Fruit fly (Drosophila melanogaster): Measurements from ENCODE around the gene CalpC.

The CalpC gene

dm6 chrX:16279340-16279941 is 46.1 kb upstream of the CalpC start (continued):
- TF ChIP-seq insv (GFP tag; optimal IDR thresholded peaks at IDR 0.05): no peak
- TF ChIP-seq shn (GFP tag; optimal IDR thresholded peaks at IDR 0.05): peak; percentile 73
- peak; percentile 44 for TF ChIP-seq kah (GFP tag; optimal IDR thresholded peaks at IDR 0.05)
- TF ChIP-seq MESR4 (GFP tag; optimal IDR thresholded peaks at IDR 0.05): no peak
- peak; percentile 60 for TF ChIP-seq CG31224 (GFP tag; IDR thresholded peaks at IDR 0.05)
- peak; percentile 81 for TF ChIP-seq Rx (GFP tag; IDR thresholded peaks at IDR 0.05)
- TF ChIP-seq vvl (GFP tag; IDR thresholded peaks at IDR 0.05): peak; percentile 93
- peak; percentile 46 for TF ChIP-seq CG6813 (GFP tag; optimal IDR thresholded peaks at IDR 0.05)
- peak; percentile 61 for TF ChIP-seq oc (tag; optimal IDR thresholded peaks at IDR 0.05)
- TF ChIP-seq gt (GFP tag; IDR thresholded peaks at IDR 0.05): peak; percentile 77
- no peak for TF ChIP-seq YL-1 (GFP tag; optimal IDR thresholded peaks at IDR 0.05)
- peak; percentile 98 for TF ChIP-seq Ets65A (GFP tag)
- peak; percentile 84 for TF ChIP-seq danr (GFP tag; IDR thresholded peaks at IDR 0.05)
- TF ChIP-seq CG3281 (GFP tag; optimal IDR thresholded peaks at IDR 0.05): peak; percentile 67
- peak; percentile 62 for TF ChIP-seq CHES-1-like (GFP tag; optimal IDR thresholded peaks at IDR 0.05)
- peak; percentile 94 for TF ChIP-seq nmo (GFP tag; optimal IDR thresholded peaks at IDR 0.05)
- peak; percentile 69 for TF ChIP-seq zfh2 (GFP tag; optimal IDR thresholded peaks at IDR 0.05)
- peak; percentile 90 for TF ChIP-seq HLH3B (GFP tag; IDR thresholded peaks at IDR 0.05)
- TF ChIP-seq CG17186 (GFP tag; optimal IDR thresholded peaks at IDR 0.05): peak; percentile 22
- peak; percentile 87 for TF ChIP-seq CG6272 (GFP tag; IDR thresholded peaks at IDR 0.05)
- peak; percentile 57 for TF ChIP-seq cwo (GFP tag; optimal IDR thresholded peaks at IDR 0.05)
- no peak; the same call in 1 of the 2 replicates for TF ChIP-seq Doc2 (GFP tag; IDR thresholded peaks at IDR 0.05)
- TF ChIP-seq CG4617 (GFP tag; optimal IDR thresholded peaks at IDR 0.05; ENCODE audit: borderline replicate concordance): peak; percentile 47
- TF ChIP-seq CG12391 (tag; optimal IDR thresholded peaks at IDR 0.05): peak; percentile 46
- TF ChIP-seq esg (GFP tag; conservative IDR thresholded peaks at IDR 0.05): peak; percentile 90
- peak; percentile 17 for TF ChIP-seq CG31388 (GFP tag; optimal IDR thresholded peaks at IDR 0.05)
- no peak for TF ChIP-seq Lpt (GFP tag; optimal IDR thresholded peaks at IDR 0.05)
- TF ChIP-seq Deaf1 (tag; optimal IDR thresholded peaks at IDR 0.05): peak; percentile 43
- TF ChIP-seq CG16779 (GFP tag; IDR thresholded peaks at IDR 0.05): peak; percentile 23; the same call in 1 of the 2 replicates
- peak; percentile 61 for TF ChIP-seq CG8290 (GFP tag; optimal IDR thresholded peaks at IDR 0.05)
- TF ChIP-seq CG8290 (tag; optimal IDR thresholded peaks at IDR 0.05): peak; percentile 10 to 90
- peak; percentile 64 for TF ChIP-seq Vsx1 (GFP tag; optimal IDR thresholded peaks at IDR 0.05)
- no peak for TF ChIP-seq CG7271 (tag; optimal IDR thresholded peaks at IDR 0.05)
- TF ChIP-seq CG7745 (tag; optimal IDR thresholded peaks at IDR 0.05): no peak
- TF ChIP-seq pzg (GFP tag; optimal IDR thresholded peaks at IDR 0.05): peak; percentile 8
- TF ChIP-seq crol (GFP tag; IDR thresholded peaks at IDR 0.05): peak; percentile 41; the same call in 1 of the 2 replicates
- TF ChIP-seq prd (optimal IDR thresholded peaks at IDR 0.05): no peak
- peak; percentile 95 for TF ChIP-seq prd (GFP tag; IDR thresholded peaks at IDR 0.05)
- peak; percentile 74 for TF ChIP-seq Hmx (GFP tag; optimal IDR thresholded peaks at IDR 0.05)
- TF ChIP-seq D19B (GFP tag; optimal IDR thresholded peaks at IDR 0.05): peak; percentile 61
- peak; percentile 80 for TF ChIP-seq CG6175 (GFP tag; IDR thresholded peaks at IDR 0.05)
- TF ChIP-seq sr (GFP tag; IDR thresholded peaks at IDR 0.05): peak; percentile 73; the same call in 1 of the 3 replicates
- TF ChIP-seq sug (tag; optimal IDR thresholded peaks at IDR 0.05): peak; percentile 73
- TF ChIP-seq Meics (GFP tag; optimal IDR thresholded peaks at IDR 0.05): peak; percentile 76
- peak; percentile 68 for TF ChIP-seq unpg (GFP tag; optimal IDR thresholded peaks at IDR 0.05)
- peak; percentile 42; the same call in 1 of the 2 replicates for TF ChIP-seq cas (GFP tag; IDR thresholded peaks at IDR 0.05)
- no peak for TF ChIP-seq CG3838 (GFP tag; optimal IDR thresholded peaks at IDR 0.05)
- TF ChIP-seq CG4854 (GFP tag; optimal IDR thresholded peaks at IDR 0.05): peak; percentile 36
- peak; percentile 65 for TF ChIP-seq CG12942 (GFP tag; optimal IDR thresholded peaks at IDR 0.05)
- no peak for TF ChIP-seq CG33557 (GFP tag; optimal IDR thresholded peaks at IDR 0.05)
- peak; percentile 79 for TF ChIP-seq CG11696 (GFP tag; IDR thresholded peaks at IDR 0.05)
